Worm (Caenorhabditis elegans) whole organism, L4 larva: ENCODE results near the gene F58A4.1.
A peak's percentile ranks its signal among the peaks of the same experiment; 100 is the strongest.

Experiments used
- aha-1 ChIP-seq: fragments of 150-350 bp; peaks from one replicate; lab custom pipeline; 2014; ENCODE audit warnings: missing biosample characterization, missing genetic modification characterization
- daf-16 ChIP-seq, 3 experiments: sonication (generic microtip); optimal IDR thresholded peaks; 2 replicates each; lab custom pipeline; 2016 to 2017; ENCODE audit warnings: missing genetic modification characterization in 3 of 3, missing genetic modification reagents in 3 of 3, mild to moderate bottlenecking in 2 of 3, missing compliant biosample characterization in 2 of 3, missing biosample characterization in 1 of 3, moderate library complexity in 1 of 3
- dpl-1 ChIP-seq: fragments of 150-350 bp; optimal IDR thresholded peaks from 2 replicates; lab custom pipeline; 2014; ENCODE audit warnings: missing biosample characterization, missing genetic modification reagents, missing genetic modification characterization
- egl-27 ChIP-seq: sonication (generic microtip); optimal IDR thresholded peaks from 3 replicates; lab custom pipeline; 2017; ENCODE audit warnings: missing biosample characterization, missing genetic modification reagents, missing genetic modification characterization
- lin-39 ChIP-seq: fragments of 150-350 bp; optimal IDR thresholded peaks from 2 replicates; lab custom pipeline; 2014; ENCODE audit warnings: missing biosample characterization, missing genetic modification reagents, missing genetic modification characterization
- mdt-29 ChIP-seq: fragments of 200-800 bp; sonication (Bioruptor generic); IDR thresholded peaks from 2 replicates; pipeline ENCODE4 v1.3.6; 2022; ENCODE audit warnings: missing genetic modification reagents, missing genetic modification characterization, missing compliant biosample characterization
- nhr-11 ChIP-seq: fragments of 150-350 bp; optimal IDR thresholded peaks from 2 replicates; lab custom pipeline; 2014; ENCODE audit warnings: missing biosample characterization, missing genetic modification characterization
- nhr-237 ChIP-seq: sonication (generic microtip); optimal IDR thresholded peaks from 2 replicates; lab custom pipeline; 2017; ENCODE audit warnings: missing biosample characterization, missing genetic modification characterization
- rbr-2 ChIP-seq: sonication (generic microtip); optimal IDR thresholded peaks from 2 replicates; lab custom pipeline; 2016; ENCODE audit warnings: missing genotype, missing genetic modification characterization, missing compliant biosample characterization
- skn-1 ChIP-seq: fragments of 150-350 bp; optimal IDR thresholded peaks from 2 replicates; lab custom pipeline; 2014; ENCODE audit warnings: missing biosample characterization, missing genetic modification characterization
- snpc-4 ChIP-seq: fragments of 150-350 bp; optimal IDR thresholded peaks from 2 replicates; lab custom pipeline; 2014; ENCODE audit warnings: missing biosample characterization, missing genetic modification characterization
- tag-97 ChIP-seq: fragments of 200-800 bp; sonication (Bioruptor generic); IDR thresholded peaks from 2 replicates; pipeline ENCODE4 v1.3.6; 2022; ENCODE audit warnings: missing genetic modification characterization, missing compliant biosample characterization
- zfp-3 ChIP-seq: fragments of 200-800 bp; sonication (Bioruptor generic); conservative IDR thresholded peaks from 2 replicates; pipeline ENCODE4 v1.3.6; 2022; ENCODE audit warnings: missing genetic modification reagents, missing genetic modification characterization, missing compliant biosample characterization

- TF ChIP-seq tag-97 (GFP tag; lab: Robert Waterston, UW), result no peak
- no peak for TF ChIP-seq zfp-3
- no peak for TF ChIP-seq mdt-29 (GFP tag; lab: Robert Waterston, UW)
- TF ChIP-seq lin-39 (tag; lab: Kevin White, UChicago), result no peak
- no peak for TF ChIP-seq egl-27
- TF ChIP-seq nhr-11 (tag; lab: Kevin White, UChicago), result no peak
- no peak for TF ChIP-seq snpc-4 (tag; lab: Kevin White, UChicago)
- no peak for TF ChIP-seq rbr-2 (tag; lab: Kevin White, UChicago)
- no peak for TF ChIP-seq nhr-237
- no peak for TF ChIP-seq aha-1 (tag; lab: Kevin White, UChicago)
- no peak for TF ChIP-seq daf-16 (GFP tag; optimal IDR thresholded peaks at IDR 0.05; lab: Kevin White, UChicago)
- no peak for TF ChIP-seq daf-16 (tag; optimal IDR thresholded peaks at IDR 0.05; lab: Kevin White, UChicago)
- TF ChIP-seq skn-1, result no peak
- peak; percentile 78 for TF ChIP-seq dpl-1 (GFP tag; lab: Kevin White, UChicago)
Observed at ce11 chrIII:9616426-9616825, 18.2 kb downstream of the F58A4.1 start, which contains the start of gene hcp-3.
